Fruit fly (Drosophila melanogaster) whole organism, embryonic: ENCODE measurements around the gene phr6-4.

ENCODE experiments used
- Atf3 ChIP-seq: fragments of 200-800 bp; sonication (Bioruptor generic); optimal IDR thresholded peaks from 3 replicates; lab custom pipeline; 2016; ENCODE audit warnings: missing biosample characterization, missing genetic modification characterization
- CG1024 ChIP-seq: fragments of 200-800 bp; sonication (Bioruptor generic); IDR thresholded peaks from 2 replicates; pipeline ENCODE4 v1.3.6; 2022; ENCODE audit warnings: missing biosample characterization, missing genetic modification characterization
- CG10654 ChIP-seq: fragments of 200-800 bp; sonication (Bioruptor generic); optimal IDR thresholded peaks from 2 replicates; lab custom pipeline; 2016; ENCODE audit warnings: missing biosample characterization, missing genetic modification characterization
- CG11085 ChIP-seq: fragments of 200-800 bp; sonication (Bioruptor generic); IDR thresholded peaks from 2 replicates; pipeline ENCODE4 v1.3.6; 2022; ENCODE audit warnings: missing biosample characterization, missing genetic modification characterization
- CG12155 ChIP-seq: fragments of 200-800 bp; sonication (Bioruptor generic); optimal IDR thresholded peaks from 3 replicates; lab custom pipeline; 2016; ENCODE audit warnings: missing biosample characterization, missing genetic modification characterization
- CG12236 ChIP-seq: fragments of 200-800 bp; sonication (Bioruptor generic); optimal IDR thresholded peaks from 2 replicates; lab custom pipeline; 2016; ENCODE audit warnings: missing biosample characterization, missing genetic modification characterization
- CG1233 ChIP-seq: fragments of 200-800 bp; sonication (Bioruptor generic); optimal IDR thresholded peaks from 4 replicates; lab custom pipeline; 2018; ENCODE audit warnings: missing biosample characterization, mild to moderate bottlenecking, missing genetic modification characterization
- CG12744 ChIP-seq: fragments of 200-800 bp; sonication (Bioruptor generic); optimal IDR thresholded peaks from 2 replicates; lab custom pipeline; 2016; ENCODE audit warnings: missing biosample characterization, missing genetic modification characterization
- CG13894 ChIP-seq: fragments of 200-800 bp; sonication (Bioruptor generic); optimal IDR thresholded peaks from 3 replicates; lab custom pipeline; 2018; ENCODE audit warnings: missing biosample characterization, mild to moderate bottlenecking, missing genetic modification characterization, moderate library complexity
- CG14965 ChIP-seq: fragments of 200-800 bp; sonication (Bioruptor generic); optimal IDR thresholded peaks from 2 replicates; lab custom pipeline; 2016; ENCODE audit warnings: missing biosample characterization, missing genetic modification characterization, borderline replicate concordance
- CG15011 ChIP-seq: fragments of 200-800 bp; sonication (Bioruptor generic); optimal IDR thresholded peaks from 3 replicates; lab custom pipeline; 2018; ENCODE audit warnings: missing biosample characterization, mild to moderate bottlenecking, missing genetic modification characterization
- CG15269 ChIP-seq: fragments of 200-800 bp; sonication (Bioruptor generic); optimal IDR thresholded peaks from 2 replicates; lab custom pipeline; 2018; ENCODE audit warnings: missing biosample characterization, mild to moderate bottlenecking, missing genetic modification characterization, moderate library complexity
- CG15514 ChIP-seq: fragments of 200-800 bp; sonication (Bioruptor generic); optimal IDR thresholded peaks from 3 replicates; lab custom pipeline; 2017; ENCODE audit warnings: missing biosample characterization, missing genetic modification characterization, mild to moderate bottlenecking, moderate library complexity, missing genetic modification reagents
- CG17186 ChIP-seq: fragments of 200-800 bp; sonication (Bioruptor generic); optimal IDR thresholded peaks from 3 replicates; lab custom pipeline; 2017; ENCODE audit warnings: missing biosample characterization, missing genetic modification reagents, missing genetic modification characterization
- CG17612 ChIP-seq: fragments of 200-800 bp; sonication (Bioruptor generic); IDR thresholded peaks from 2 replicates; pipeline ENCODE4 v1.3.6; 2022; ENCODE audit warnings: missing biosample characterization, missing genetic modification characterization
- CG18619 ChIP-seq: fragments of 200-800 bp; sonication (Bioruptor generic); optimal IDR thresholded peaks from 3 replicates; lab custom pipeline; 2017; ENCODE audit warnings: missing biosample characterization, mild to moderate bottlenecking, missing genetic modification characterization
- CG2678 ChIP-seq: fragments of 200-800 bp; sonication (Bioruptor generic); optimal IDR thresholded peaks from 3 replicates; lab custom pipeline; 2019; ENCODE audit warnings: missing biosample characterization, mild to moderate bottlenecking, missing genetic modification characterization, moderate library complexity
- CG30403 ChIP-seq: fragments of 200-800 bp; sonication (Bioruptor generic); optimal IDR thresholded peaks from 3 replicates; lab custom pipeline; 2016; ENCODE audit warnings: missing biosample characterization, missing genetic modification characterization
- CG31365 ChIP-seq: fragments of 200-800 bp; sonication (Bioruptor generic); optimal IDR thresholded peaks from 2 replicates; lab custom pipeline; 2018; ENCODE audit warnings: missing biosample characterization, mild to moderate bottlenecking, missing genetic modification characterization
- CG31388 ChIP-seq: fragments of 200-800 bp; sonication (Bioruptor generic); optimal IDR thresholded peaks from 2 replicates; lab custom pipeline; 2016; ENCODE audit warnings: missing biosample characterization, missing genetic modification characterization
- CG3163 ChIP-seq: fragments of 200-800 bp; sonication (Bioruptor generic); optimal IDR thresholded peaks from 3 replicates; lab custom pipeline; 2016; ENCODE audit warnings: missing biosample characterization, missing genetic modification characterization
- CG34224 ChIP-seq: fragments of 200-800 bp; sonication (Bioruptor generic); IDR thresholded peaks from 3 replicates; pipeline ENCODE4 v1.3.6; 2022; ENCODE audit warnings: missing biosample characterization, missing genetic modification characterization; ENCODE audit not compliant: partially characterized antibody
- CG43689 ChIP-seq: fragments of 200-800 bp; sonication (Bioruptor generic); IDR thresholded peaks from 2 replicates; pipeline ENCODE4 v1.3.6; 2022; ENCODE audit warnings: missing biosample characterization, missing genetic modification characterization
- CG4707 ChIP-seq: fragments of 200-800 bp; sonication (Bioruptor generic); optimal IDR thresholded peaks from 2 replicates; lab custom pipeline; 2018; ENCODE audit warnings: missing biosample characterization, mild to moderate bottlenecking, missing genetic modification characterization, moderate library complexity
- CG5245 ChIP-seq: fragments of 200-800 bp; sonication (Bioruptor generic); optimal IDR thresholded peaks from 3 replicates; lab custom pipeline; 2016; ENCODE audit warnings: missing biosample characterization, missing genetic modification characterization
- CG5953 ChIP-seq: fragments of 200-800 bp; sonication (Bioruptor generic); IDR thresholded peaks from 2 replicates; pipeline ENCODE4 v1.3.6; 2022; ENCODE audit warnings: missing biosample characterization, missing genetic modification characterization
- CG7987 ChIP-seq: fragments of 200-800 bp; sonication (Bioruptor generic); optimal IDR thresholded peaks from 2 replicates; lab custom pipeline; 2018; ENCODE audit warnings: missing biosample characterization, mild to moderate bottlenecking, missing genetic modification characterization, moderate library complexity
- CG9609 ChIP-seq: fragments of 200-800 bp; sonication (Bioruptor generic); optimal IDR thresholded peaks from 3 replicates; lab custom pipeline; 2016; ENCODE audit warnings: missing biosample characterization, missing genetic modification characterization
- CG9727 ChIP-seq: fragments of 200-800 bp; sonication (Bioruptor generic); optimal IDR thresholded peaks from 3 replicates; lab custom pipeline; 2017; ENCODE audit warnings: missing biosample characterization, mild to moderate bottlenecking, missing genetic modification characterization
- Doc2 ChIP-seq: fragments of 200-800 bp; sonication (Bioruptor generic); IDR thresholded peaks from 2 replicates; pipeline ENCODE4 v1.3.6; 2022; ENCODE audit warnings: missing biosample characterization, missing genetic modification characterization
- Drgx ChIP-seq: fragments of 200-800 bp; sonication (Bioruptor generic); IDR thresholded peaks from 2 replicates; pipeline ENCODE4 v1.3.6; 2022; ENCODE audit warnings: missing biosample characterization, missing genetic modification characterization
- Fer2 ChIP-seq: fragments of 200-800 bp; sonication (Bioruptor generic); optimal IDR thresholded peaks from 2 replicates; lab custom pipeline; 2018; ENCODE audit warnings: missing biosample characterization, mild to moderate bottlenecking, missing genetic modification characterization, moderate library complexity
- H2.0 ChIP-seq: fragments of 200-800 bp; sonication (Bioruptor generic); IDR thresholded peaks from 2 replicates; pipeline ENCODE4 v1.3.6; 2022; ENCODE audit warnings: missing biosample characterization, missing genetic modification characterization
- Hmr ChIP-seq: fragments of 200-800 bp; sonication (Bioruptor generic); optimal IDR thresholded peaks from 3 replicates; lab custom pipeline; 2017; ENCODE audit warnings: mild to moderate bottlenecking, missing biosample characterization, missing genetic modification reagents, missing genetic modification characterization
- Lpt ChIP-seq: fragments of >200 bp; optimal IDR thresholded peaks from 2 replicates; lab custom pipeline; 2018; ENCODE audit warnings: missing biosample characterization, missing genetic modification characterization
- MTF-1 ChIP-seq: fragments of 200-800 bp; sonication (Bioruptor generic); optimal IDR thresholded peaks from 2 replicates; lab custom pipeline; 2018; ENCODE audit warnings: missing biosample characterization, mild to moderate bottlenecking, missing genetic modification characterization, borderline replicate concordance
- Mad ChIP-seq: fragments of 200-800 bp; sonication (Bioruptor generic); optimal IDR thresholded peaks from 2 replicates; lab custom pipeline; 2016; ENCODE audit warnings: missing biosample characterization, missing genetic modification characterization
- Mes4 ChIP-seq: fragments of 200-800 bp; sonication (Bioruptor generic); optimal IDR thresholded peaks from 2 replicates; lab custom pipeline; 2016; ENCODE audit warnings: missing biosample characterization, missing genetic modification characterization
- Oli ChIP-seq: fragments of 200-800 bp; sonication (Bioruptor generic); optimal IDR thresholded peaks from 2 replicates; lab custom pipeline; 2018; ENCODE audit warnings: missing biosample characterization, mild to moderate bottlenecking, missing genetic modification characterization, moderate library complexity
- Optix ChIP-seq: fragments of 200-800 bp; sonication (Bioruptor generic); IDR thresholded peaks from 3 replicates; pipeline ENCODE4 v1.3.6; 2022; ENCODE audit warnings: missing biosample characterization, missing genetic modification characterization
- Pdp1 ChIP-seq, 2 experiments: fragments of 200-800 bp; sonication (Bioruptor generic); optimal IDR thresholded peaks; 3 replicates each; lab custom pipeline; 2016; ENCODE audit warnings: missing biosample characterization in 2 of 2, missing genetic modification characterization in 2 of 2, mild to moderate bottlenecking in 1 of 2, moderate library complexity in 1 of 2
- Six4 ChIP-seq: fragments of 200-800 bp; sonication (Bioruptor generic); optimal IDR thresholded peaks from 2 replicates; lab custom pipeline; 2016; ENCODE audit warnings: missing biosample characterization, missing genetic modification characterization
- exex ChIP-seq: fragments of 200-800 bp; sonication (Bioruptor generic); optimal IDR thresholded peaks from 4 replicates; lab custom pipeline; 2018; ENCODE audit warnings: missing biosample characterization, mild to moderate bottlenecking, missing genetic modification characterization, moderate library complexity
- inv ChIP-seq: fragments of 200-800 bp; sonication (Bioruptor generic); IDR thresholded peaks from 2 replicates; pipeline ENCODE4 v1.3.6; 2022; ENCODE audit warnings: missing biosample characterization, missing genetic modification characterization; ENCODE audit not compliant: partially characterized antibody
- knrl ChIP-seq: fragments of 200-800 bp; sonication (Bioruptor generic); IDR thresholded peaks from 3 replicates; pipeline ENCODE4 v1.3.6; 2022; ENCODE audit warnings: missing biosample characterization, missing genetic modification characterization; ENCODE audit not compliant: partially characterized antibody
- mam ChIP-seq: fragments of 200-800 bp; sonication (Bioruptor generic); optimal IDR thresholded peaks from 3 replicates; lab custom pipeline; 2016; ENCODE audit warnings: missing biosample characterization, missing genetic modification characterization
- sqz ChIP-seq: fragments of 200-800 bp; sonication (Bioruptor generic); optimal IDR thresholded peaks from 3 replicates; lab custom pipeline; 2018; ENCODE audit warnings: missing biosample characterization, mild to moderate bottlenecking, missing genetic modification characterization
- toy ChIP-seq: fragments of 200-800 bp; sonication (Bioruptor generic); IDR thresholded peaks from 2 replicates; pipeline ENCODE4 v1.3.6; 2022; ENCODE audit warnings: missing biosample characterization, missing genetic modification characterization
- unpg ChIP-seq: fragments of 200-800 bp; sonication (Bioruptor generic); optimal IDR thresholded peaks from 3 replicates; lab custom pipeline; 2018; ENCODE audit warnings: missing biosample characterization, mild to moderate bottlenecking, missing genetic modification characterization, moderate library complexity
- usp ChIP-seq: fragments of >200 bp; optimal IDR thresholded peaks from 2 replicates; lab custom pipeline; 2017; ENCODE audit warnings: missing biosample characterization, missing genetic modification characterization
- vfl ChIP-seq: fragments of 200-800 bp; sonication (Bioruptor generic); optimal IDR thresholded peaks from 2 replicates; lab custom pipeline; 2016; ENCODE audit warnings: missing biosample characterization, missing genetic modification characterization
- zf30C ChIP-seq: fragments of 200-800 bp; sonication (Bioruptor generic); optimal IDR thresholded peaks from 3 replicates; lab custom pipeline; 2018; ENCODE audit warnings: missing biosample characterization, mild to moderate bottlenecking, missing genetic modification characterization

Gene phr6-4

DNA sequence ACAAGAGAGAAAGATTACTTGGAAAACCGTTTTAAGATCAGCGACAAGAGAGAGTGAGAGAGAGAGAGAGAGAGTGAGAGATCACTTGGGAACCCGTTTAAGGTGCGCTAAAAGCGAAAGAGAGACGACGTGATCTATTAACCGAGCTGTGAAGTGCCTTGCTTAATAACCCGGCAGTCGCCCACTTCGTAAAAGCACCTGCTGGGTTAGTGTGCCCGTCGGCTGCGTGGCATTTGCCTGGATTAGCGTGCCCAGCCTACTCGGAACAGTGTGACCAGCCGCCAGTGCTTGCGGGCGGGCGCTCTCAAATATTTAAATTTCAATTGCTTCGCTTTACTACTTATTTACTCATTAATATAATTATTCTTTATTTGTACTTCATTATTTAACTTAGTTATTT lies 7.2 kb downstream of the phr6-4 start:
- TF ChIP-seq CG30403, result no peak
- peak; percentile 20 for TF ChIP-seq CG9727
- no peak for TF ChIP-seq zf30C (GFP tag; lab: Kevin White, UChicago)
- TF ChIP-seq CG3163 (GFP tag; lab: Kevin White, UChicago), result no peak
- TF ChIP-seq usp, result no peak
- TF ChIP-seq CG12155 (GFP tag; lab: Kevin White, UChicago), result no peak
- no peak for TF ChIP-seq CG1233
- TF ChIP-seq CG5245, result no peak
- no peak for TF ChIP-seq CG5953 (GFP tag; lab: Robert Waterston, UW)
- TF ChIP-seq mam (GFP tag; lab: Kevin White, UChicago), result no peak
- no peak for TF ChIP-seq Drgx (GFP tag; lab: Robert Waterston, UW)
- TF ChIP-seq Doc2 (GFP tag; lab: Robert Waterston, UW), result no peak
- no peak for TF ChIP-seq CG11085 (GFP tag; lab: Robert Waterston, UW)
- TF ChIP-seq CG17186 (GFP tag; lab: Kevin White, UChicago), result peak; percentile 25
- TF ChIP-seq Six4, result no peak
- TF ChIP-seq sqz (GFP tag; lab: Kevin White, UChicago), result no peak
- peak; percentile 76 for TF ChIP-seq Hmr (GFP tag; lab: Kevin White, UChicago)
- no peak for TF ChIP-seq CG43689 (GFP tag; lab: Robert Waterston, UW)
- TF ChIP-seq CG31365, result no peak
- peak; percentile 20 for TF ChIP-seq CG15269 (tag; lab: Kevin White, UChicago)
- no peak for TF ChIP-seq exex
- no peak for TF ChIP-seq CG12236 (GFP tag; lab: Kevin White, UChicago)
- TF ChIP-seq CG2678, result no peak
- TF ChIP-seq CG17612, result no peak
- TF ChIP-seq CG31388 (GFP tag; lab: Kevin White, UChicago), result no peak
- TF ChIP-seq CG15514, result peak; percentile 54
- no peak for TF ChIP-seq toy (GFP tag; lab: Robert Waterston, UW)
- no peak for TF ChIP-seq CG15011 (GFP tag; lab: Kevin White, UChicago)
- TF ChIP-seq CG13894, result peak; percentile 32
- no peak for TF ChIP-seq Atf3
- no peak for TF ChIP-seq Fer2 (tag; lab: Kevin White, UChicago)
- TF ChIP-seq CG10654 (GFP tag; lab: Kevin White, UChicago), result no peak
- TF ChIP-seq vfl (GFP tag; lab: Kevin White, UChicago), result no peak
- no peak for TF ChIP-seq CG12744 (GFP tag; lab: Kevin White, UChicago)
- TF ChIP-seq CG9609 (GFP tag; lab: Kevin White, UChicago), result no peak
- no peak for TF ChIP-seq CG18619
- no peak for TF ChIP-seq MTF-1 (GFP tag; lab: Kevin White, UChicago)
- TF ChIP-seq CG1024 (GFP tag; lab: Robert Waterston, UW), result no peak
- TF ChIP-seq Optix (GFP tag; lab: Robert Waterston, UW), result no peak
- peak; percentile 60 for TF ChIP-seq knrl
- no peak for TF ChIP-seq H2.0 (GFP tag; lab: Robert Waterston, UW)
- no peak for TF ChIP-seq Mes4 (GFP tag; lab: Kevin White, UChicago)
- peak; percentile 45; the same call in 1 of the 3 replicates for TF ChIP-seq CG34224 (GFP tag; lab: Robert Waterston, UW)
- TF ChIP-seq inv (GFP tag; lab: Robert Waterston, UW), result no peak
- no peak for TF ChIP-seq unpg (GFP tag; lab: Kevin White, UChicago)
- no peak for TF ChIP-seq Lpt (GFP tag; lab: Kevin White, UChicago)
- no peak for TF ChIP-seq CG4707
- no peak for TF ChIP-seq CG14965 (GFP tag; lab: Kevin White, UChicago)
- TF ChIP-seq Mad, result no peak
- no peak for TF ChIP-seq CG7987 (GFP tag; lab: Kevin White, UChicago)
- TF ChIP-seq Oli (tag; lab: Kevin White, UChicago), result no peak
- TF ChIP-seq Pdp1 (GFP tag; optimal IDR thresholded peaks at IDR 0.05; lab: Kevin White, UChicago), result peak in 1 of 2 experiments; percentile 37
